Fruit fly (Drosophila melanogaster) whole organism, embryonic: ENCODE results near the gene CG7432.

ENCODE experiments used
- Abd-B ChIP-seq: fragments of 200-800 bp; sonication (Bioruptor generic); optimal IDR thresholded peaks from 2 replicates; lab custom pipeline; 2018; ENCODE audit warnings: missing biosample characterization, mild to moderate bottlenecking, missing genetic modification characterization, moderate library complexity
- CG10565 ChIP-seq: fragments of 200-800 bp; sonication (Bioruptor generic); optimal IDR thresholded peaks from 3 replicates; lab custom pipeline; 2016; ENCODE audit warnings: missing biosample characterization, mild to moderate bottlenecking, missing genetic modification characterization
- CG11504 ChIP-seq: fragments of 200-800 bp; sonication (Bioruptor generic); optimal IDR thresholded peaks from 3 replicates; lab custom pipeline; 2019; ENCODE audit warnings: missing biosample characterization, mild to moderate bottlenecking, missing genetic modification characterization, moderate library complexity
- CG12104 ChIP-seq: fragments of 200-800 bp; sonication (Bioruptor generic); optimal IDR thresholded peaks from 3 replicates; lab custom pipeline; 2016; ENCODE audit warnings: missing biosample characterization, missing genetic modification characterization
- CG13123 ChIP-seq: fragments of 200-800 bp; sonication (Bioruptor generic); optimal IDR thresholded peaks from 2 replicates; lab custom pipeline; 2016; ENCODE audit warnings: missing biosample characterization, missing genetic modification characterization
- CG14050 ChIP-seq: fragments of 200-800 bp; sonication (Bioruptor generic); IDR thresholded peaks from 3 replicates; pipeline ENCODE4 v1.3.6; 2022; ENCODE audit warnings: missing biosample characterization, missing genetic modification characterization
- CG14860 ChIP-seq: fragments of 200-800 bp; sonication (Bioruptor generic); IDR thresholded peaks from 3 replicates; pipeline ENCODE4 v1.3.6; 2022; ENCODE audit warnings: missing biosample characterization, missing genetic modification characterization; ENCODE audit not compliant: partially characterized antibody
- CG15269 ChIP-seq: fragments of 200-800 bp; sonication (Bioruptor generic); optimal IDR thresholded peaks from 2 replicates; lab custom pipeline; 2018; ENCODE audit warnings: missing biosample characterization, mild to moderate bottlenecking, missing genetic modification characterization, moderate library complexity
- CG17359 ChIP-seq: fragments of 200-800 bp; sonication (Bioruptor generic); optimal IDR thresholded peaks from 3 replicates; lab custom pipeline; 2018; ENCODE audit warnings: missing biosample characterization, mild to moderate bottlenecking, missing genetic modification characterization, moderate library complexity
- CG17568 ChIP-seq: fragments of 200-800 bp; sonication (Bioruptor generic); optimal IDR thresholded peaks from 2 replicates; lab custom pipeline; 2018; ENCODE audit warnings: missing biosample characterization, mild to moderate bottlenecking, missing genetic modification characterization, moderate library complexity
- CG17829 ChIP-seq: fragments of 200-800 bp; optimal IDR thresholded peaks from 2 replicates; lab custom pipeline; 2019; ENCODE audit warnings: missing biosample characterization, mild to moderate bottlenecking, missing genetic modification characterization, moderate library complexity
- CG1792 ChIP-seq: fragments of 200-800 bp; sonication (Bioruptor generic); optimal IDR thresholded peaks from 2 replicates; lab custom pipeline; 2016; ENCODE audit warnings: missing biosample characterization, missing genetic modification characterization
- CG18619 ChIP-seq: fragments of 200-800 bp; sonication (Bioruptor generic); optimal IDR thresholded peaks from 3 replicates; lab custom pipeline; 2017; ENCODE audit warnings: missing biosample characterization, mild to moderate bottlenecking, missing genetic modification characterization
- CG2202 ChIP-seq: fragments of 200-800 bp; sonication (Bioruptor generic); optimal IDR thresholded peaks from 2 replicates; lab custom pipeline; 2018; ENCODE audit warnings: missing biosample characterization, mild to moderate bottlenecking, missing genetic modification characterization
- CG31365 ChIP-seq: fragments of 200-800 bp; sonication (Bioruptor generic); optimal IDR thresholded peaks from 2 replicates; lab custom pipeline; 2018; ENCODE audit warnings: missing biosample characterization, mild to moderate bottlenecking, missing genetic modification characterization
- CG31388 ChIP-seq: fragments of 200-800 bp; sonication (Bioruptor generic); optimal IDR thresholded peaks from 2 replicates; lab custom pipeline; 2016; ENCODE audit warnings: missing biosample characterization, missing genetic modification characterization
- CG34422 ChIP-seq: fragments of 200-800 bp; sonication (Bioruptor generic); IDR thresholded peaks from 3 replicates; pipeline ENCODE4 v1.3.6; 2022; ENCODE audit warnings: missing biosample characterization, missing genetic modification characterization
- CG4820 ChIP-seq: fragments of 200-800 bp; sonication (Bioruptor generic); optimal IDR thresholded peaks from 3 replicates; lab custom pipeline; 2016; ENCODE audit warnings: missing biosample characterization, missing genetic modification characterization
- CG6272 ChIP-seq: fragments of 200-800 bp; sonication (Bioruptor generic); IDR thresholded peaks from 2 replicates; pipeline ENCODE4 v1.3.6; 2022; ENCODE audit warnings: missing biosample characterization, missing genetic modification characterization
- CG6765 ChIP-seq: fragments of 200-800 bp; sonication (Bioruptor generic); optimal IDR thresholded peaks from 3 replicates; lab custom pipeline; 2017; ENCODE audit warnings: missing biosample characterization, mild to moderate bottlenecking, missing genetic modification characterization
- CG6791 ChIP-seq: fragments of 200-800 bp; sonication (Bioruptor generic); IDR thresholded peaks from 3 replicates; pipeline ENCODE4 v1.3.6; 2022; ENCODE audit warnings: missing biosample characterization, missing genetic modification characterization; ENCODE audit not compliant: partially characterized antibody
- CG8478 ChIP-seq: fragments of >200 bp; optimal IDR thresholded peaks from 2 replicates; lab custom pipeline; 2018
- CG9876 ChIP-seq: fragments of 200-800 bp; sonication (Bioruptor generic); optimal IDR thresholded peaks from 2 replicates; lab custom pipeline; 2016; ENCODE audit warnings: missing biosample characterization, missing genetic modification characterization
- CHES-1-like ChIP-seq: fragments of 200-800 bp; sonication (Bioruptor generic); optimal IDR thresholded peaks from 2 replicates; lab custom pipeline; 2016; ENCODE audit warnings: missing biosample characterization, missing genetic modification characterization
- Camta ChIP-seq: fragments of 200-800 bp; sonication (Bioruptor generic); optimal IDR thresholded peaks from 2 replicates; lab custom pipeline; 2016; ENCODE audit warnings: missing biosample characterization, missing genetic modification characterization
- CkIIα-i1 ChIP-seq: fragments of 200-800 bp; sonication (Bioruptor generic); IDR thresholded peaks from 2 replicates; pipeline ENCODE4 v1.3.6; 2022; ENCODE audit warnings: missing biosample characterization, missing genetic modification characterization
- D ChIP-seq, 2 experiments: fragments of 200-800 bp in 1 of 2; fragments of >200 bp in 1 of 2; sonication (Bioruptor generic) in 1 of 2; optimal IDR thresholded peaks; 2 replicates in 1 of 2; 3 replicates in 1 of 2; lab custom pipeline; 2017; ENCODE audit warnings: mild to moderate bottlenecking in 1 of 2, missing biosample characterization in 1 of 2, missing genetic modification characterization in 1 of 2, missing genetic modification reagents in 1 of 2
- D19A ChIP-seq: fragments of 200-800 bp; optimal IDR thresholded peaks from 3 replicates; lab custom pipeline; 2019; ENCODE audit warnings: missing biosample characterization, mild to moderate bottlenecking, missing genetic modification characterization, moderate library complexity
- Deaf1 ChIP-seq: fragments of 200-800 bp; optimal IDR thresholded peaks from 3 replicates; lab custom pipeline; 2019; ENCODE audit warnings: missing biosample characterization, mild to moderate bottlenecking, missing genetic modification characterization, moderate library complexity
- Ets65A ChIP-seq: fragments of 200-800 bp; sonication (Bioruptor generic); peaks from one replicate; lab custom pipeline; 2016; ENCODE audit warnings: missing biosample characterization, missing genetic modification characterization
- Fer1 ChIP-seq: fragments of 200-800 bp; sonication (Bioruptor generic); optimal IDR thresholded peaks from 2 replicates; lab custom pipeline; 2017; ENCODE audit warnings: missing biosample characterization, mild to moderate bottlenecking, missing genetic modification characterization
- Hmr ChIP-seq: fragments of 200-800 bp; sonication (Bioruptor generic); optimal IDR thresholded peaks from 3 replicates; lab custom pipeline; 2017; ENCODE audit warnings: mild to moderate bottlenecking, missing biosample characterization, missing genetic modification reagents, missing genetic modification characterization
- Kr ChIP-seq: fragments of 200-800 bp; sonication (Bioruptor generic); optimal IDR thresholded peaks from 2 replicates; lab custom pipeline; 2017; ENCODE audit warnings: missing biosample characterization, mild to moderate bottlenecking, missing genetic modification characterization
- NFAT ChIP-seq: fragments of 200-800 bp; sonication (Bioruptor generic); IDR thresholded peaks from 2 replicates; pipeline ENCODE4 v1.3.6; 2022; ENCODE audit warnings: missing biosample characterization, missing genetic modification characterization
- Neu2 ChIP-seq: fragments of 200-800 bp; sonication (Bioruptor generic); optimal IDR thresholded peaks from 3 replicates; lab custom pipeline; 2016; ENCODE audit warnings: missing biosample characterization, missing genetic modification characterization, borderline replicate concordance
- PHDP ChIP-seq: fragments of 200-800 bp; sonication (Bioruptor generic); optimal IDR thresholded peaks from 3 replicates; lab custom pipeline; 2018; ENCODE audit warnings: missing biosample characterization, mild to moderate bottlenecking, missing genetic modification characterization, moderate library complexity
- Poxn ChIP-seq: fragments of 200-800 bp; sonication (Bioruptor generic); IDR thresholded peaks from 2 replicates; pipeline ENCODE4 v1.3.6; 2022; ENCODE audit warnings: missing biosample characterization, missing genetic modification characterization
- Taf1 ChIP-seq: fragments of 200-800 bp; sonication (Bioruptor generic); IDR thresholded peaks from 2 replicates; pipeline ENCODE4 v1.3.6; 2022; ENCODE audit warnings: missing biosample characterization, missing genetic modification characterization
- Xrp1 ChIP-seq: fragments of 200-800 bp; sonication (Bioruptor generic); IDR thresholded peaks from 2 replicates; pipeline ENCODE4 v1.3.6; 2022; ENCODE audit warnings: missing biosample characterization, missing genetic modification characterization
- bsh ChIP-seq, 2 experiments: fragments of 200-800 bp; sonication (Bioruptor generic); optimal IDR thresholded peaks; 2 replicates each; lab custom pipeline; 2017 to 2018; ENCODE audit warnings: mild to moderate bottlenecking in 2 of 2, missing biosample characterization in 2 of 2, missing genetic modification characterization in 2 of 2, moderate library complexity in 1 of 2
- dmrt99B ChIP-seq: fragments of 200-800 bp; sonication (Bioruptor generic); optimal IDR thresholded peaks from 2 replicates; lab custom pipeline; 2018; ENCODE audit warnings: missing biosample characterization, mild to moderate bottlenecking, missing genetic modification characterization, moderate library complexity
- ftz-f1 ChIP-seq: fragments of 200-800 bp; sonication (Bioruptor generic); optimal IDR thresholded peaks from 2 replicates; lab custom pipeline; 2016; ENCODE audit warnings: missing biosample characterization, missing genetic modification characterization
- jumu ChIP-seq: fragments of 200-800 bp; sonication (Bioruptor generic); optimal IDR thresholded peaks from 3 replicates; lab custom pipeline; 2016; ENCODE audit warnings: missing biosample characterization, missing genetic modification characterization
- lilli ChIP-seq: fragments of 200-800 bp; sonication (Bioruptor generic); optimal IDR thresholded peaks from 3 replicates; lab custom pipeline; 2016; ENCODE audit warnings: missing biosample characterization, missing genetic modification characterization
- onecut ChIP-seq: fragments of 200-800 bp; sonication (Bioruptor generic); IDR thresholded peaks from 2 replicates; pipeline ENCODE4 v1.3.6; 2022; ENCODE audit warnings: missing biosample characterization, missing genetic modification characterization
- prd ChIP-seq, 3 experiments: fragments of >200 bp in 2 of 3; fragments of 200-800 bp in 1 of 3; sonication (Bioruptor generic) in 1 of 3; optimal IDR thresholded peaks in 2 of 3; IDR thresholded peaks in 1 of 3; 2 replicates in 2 of 3; 3 replicates in 1 of 3; pipeline versions ENCODE4 v1.3.6 to Lab custom; 2017 to 2022; ENCODE audit warnings: missing biosample characterization in 1 of 3, missing genetic modification characterization in 1 of 3
- repo ChIP-seq: fragments of 200-800 bp; sonication (Bioruptor generic); optimal IDR thresholded peaks from 2 replicates; lab custom pipeline; 2016; ENCODE audit warnings: missing biosample characterization, missing genetic modification characterization
- salm ChIP-seq: fragments of 200-800 bp; sonication (Bioruptor generic); optimal IDR thresholded peaks from 2 replicates; lab custom pipeline; 2018; ENCODE audit warnings: missing biosample characterization, mild to moderate bottlenecking, missing genetic modification characterization
- toy ChIP-seq: fragments of 200-800 bp; sonication (Bioruptor generic); IDR thresholded peaks from 2 replicates; pipeline ENCODE4 v1.3.6; 2022; ENCODE audit warnings: missing biosample characterization, missing genetic modification characterization

CG7432 gene

DNA sequence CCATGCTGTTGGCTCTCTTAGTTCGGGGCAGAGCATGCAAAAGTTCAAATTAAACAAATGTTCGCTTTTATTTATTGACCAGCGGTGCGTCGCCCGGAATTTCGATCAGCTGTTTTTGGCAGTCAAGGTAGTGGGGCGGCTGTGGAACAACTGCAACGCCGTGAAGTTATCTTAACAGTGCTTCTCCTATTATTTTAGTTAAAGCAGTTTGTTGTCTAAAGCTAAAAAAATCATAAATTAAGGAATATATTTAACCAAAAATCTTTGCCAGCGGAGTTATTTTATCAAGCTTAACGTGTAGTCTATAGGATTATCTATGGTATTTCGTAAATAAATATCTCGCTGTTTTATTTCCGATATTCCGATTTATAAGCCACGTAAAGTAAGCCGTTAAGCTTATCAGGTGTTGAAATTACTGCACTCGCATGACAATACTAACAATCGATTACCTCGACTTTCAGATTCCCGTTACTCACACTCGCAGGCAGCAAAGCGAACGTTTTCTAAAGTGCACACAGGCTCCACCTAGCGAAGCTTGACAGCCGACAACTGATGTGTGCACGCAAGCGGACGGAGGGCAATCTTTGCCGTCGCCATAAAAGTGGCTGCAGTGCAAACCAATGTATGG lies 16.4 kb upstream of the CG7432 start, which contains the start of the genes CG6195 and CG31220 (continued):
- TF ChIP-seq D (optimal IDR thresholded peaks at IDR 0.05; lab: Kevin White, UChicago) (no peak), D (GFP tag; optimal IDR thresholded peaks at IDR 0.05; lab: Kevin White, UChicago) (no peak), Poxn (GFP tag; lab: Robert Waterston, UW) (no peak), CG12104 (GFP tag; lab: Kevin White, UChicago) (no peak), CG6272 (no peak), CG14050 (GFP tag; lab: Robert Waterston, UW) (no peak), CHES-1-like (GFP tag; lab: Kevin White, UChicago) (no peak), Fer1 (GFP tag; lab: Kevin White, UChicago) (no peak), ftz-f1 (GFP tag; lab: Kevin White, UChicago) (no peak), Neu2 (GFP tag; lab: Kevin White, UChicago) (no peak), CG6791 (0 out of 3 replicates have a peak, but pooled peaks have one; percentile 44), Xrp1 (GFP tag; lab: Robert Waterston, UW) (no peak), CG15269 (tag; lab: Kevin White, UChicago) (no peak), CG31365 (tag; lab: Kevin White, UChicago) (peak; percentile 33), PHDP (tag; lab: Kevin White, UChicago) (no peak), D19A (no peak), CG1792 (GFP tag; lab: Kevin White, UChicago) (no peak), jumu (GFP tag; lab: Kevin White, UChicago) (no peak), CG2202 (tag; lab: Kevin White, UChicago) (no peak), dmrt99B (tag; lab: Kevin White, UChicago) (no peak), CG9876 (GFP tag; lab: Kevin White, UChicago) (no peak), CG34422 (no peak; the same call in 2 of the 3 replicates), bsh (GFP tag; optimal IDR thresholded peaks at IDR 0.05; lab: Kevin White, UChicago) (peak in 1 of 2 experiments; percentile 23), CG10565 (GFP tag; lab: Kevin White, UChicago) (no peak), Ets65A (GFP tag; lab: Kevin White, UChicago) (peak; percentile 62), CG11504 (tag; lab: Kevin White, UChicago) (no peak), CG17359 (tag; lab: Kevin White, UChicago) (no peak), CG8478 (lab: Kevin White, UChicago) (no peak), Taf1 (GFP tag; lab: Robert Waterston, UW) (no peak), NFAT (GFP tag; lab: Robert Waterston, UW) (peak; percentile 60; the same call in 1 of the 2 replicates), Kr (GFP tag; lab: Kevin White, UChicago) (no peak), toy (GFP tag; lab: Robert Waterston, UW) (peak; percentile 46), CG17829 (peak; percentile 8), CG31388 (GFP tag; lab: Kevin White, UChicago) (no peak), Abd-B (no peak), CkIIα-i1 (GFP tag; lab: Robert Waterston, UW) (no peak), prd (optimal IDR thresholded peaks at IDR 0.05; lab: Kevin White, UChicago) (no peak), prd (GFP tag; IDR thresholded peaks at IDR 0.05; lab: Robert Waterston, UW) (no peak), Hmr (GFP tag; lab: Kevin White, UChicago) (peak; percentile 42), CG13123 (no peak), CG4820 (GFP tag; lab: Kevin White, UChicago) (no peak), CG18619 (GFP tag; lab: Kevin White, UChicago) (no peak), CG6765 (GFP tag; lab: Kevin White, UChicago) (no peak), onecut (GFP tag; lab: Robert Waterston, UW) (peak; percentile 29; the same call in 1 of the 2 replicates), Deaf1 (tag; lab: Kevin White, UChicago) (no peak), lilli (peak; percentile 8), CG14860 (GFP tag; lab: Robert Waterston, UW) (peak; percentile 26; the same call in 1 of the 3 replicates), Camta (GFP tag; lab: Kevin White, UChicago) (peak; percentile 23), CG17568 (GFP tag; lab: Kevin White, UChicago) (no peak), repo (no peak), salm (no peak)
